Fruit fly (Drosophila melanogaster): ENCODE measurements around the gene Sdr.

Sdr gene

dm6 chr3R:14903837-14904431 is 14.5 kb upstream of the Sdr start, which contains the start of gene VhaPPA1-1 (continued):
- peak; percentile 8 for TF ChIP-seq CG1792 (GFP tag; optimal IDR thresholded peaks at IDR 0.05)
- peak; percentile 32 for TF ChIP-seq CG9727 (GFP tag; optimal IDR thresholded peaks at IDR 0.05)
- peak; percentile 35 for TF ChIP-seq CG13775 (GFP tag; optimal IDR thresholded peaks at IDR 0.05)
- no peak for TF ChIP-seq Gug (GFP tag; IDR thresholded peaks at IDR 0.05)
- no peak for TF ChIP-seq Nf-YB (GFP tag; optimal IDR thresholded peaks at IDR 0.05)
- TF ChIP-seq pb (GFP tag; optimal IDR thresholded peaks at IDR 0.05) = no peak
- TF ChIP-seq Aef1 (GFP tag; IDR thresholded peaks at IDR 0.05) = no peak
- TF ChIP-seq CG11456 (GFP tag; IDR thresholded peaks at IDR 0.05) = no peak
- TF ChIP-seq CG7963 (GFP tag; IDR thresholded peaks at IDR 0.05; ENCODE audit: partially characterized antibody) = no peak
- TF ChIP-seq bowl (GFP tag; IDR thresholded peaks at IDR 0.05) = no peak
- TF ChIP-seq CG4360 (GFP tag; IDR thresholded peaks at IDR 0.05) = no peak
- peak; percentile 74 for TF ChIP-seq Dref (GFP tag; IDR thresholded peaks at IDR 0.05)
- no peak for TF ChIP-seq CG7372 (GFP tag; IDR thresholded peaks at IDR 0.05)
- TF ChIP-seq CHES-1-like (GFP tag; optimal IDR thresholded peaks at IDR 0.05) = no peak
- TF ChIP-seq CG14667 (GFP tag; IDR thresholded peaks at IDR 0.05) = no peak
- no peak for TF ChIP-seq CG6254 (GFP tag; optimal IDR thresholded peaks at IDR 0.05)
- TF ChIP-seq Drgx (GFP tag; IDR thresholded peaks at IDR 0.05) = no peak
- TF ChIP-seq tx (GFP tag; optimal IDR thresholded peaks at IDR 0.05) = no peak
- TF ChIP-seq Ets97D (GFP tag; optimal IDR thresholded peaks at IDR 0.05) = peak; percentile 84
- no peak for TF ChIP-seq CG6813 (GFP tag; optimal IDR thresholded peaks at IDR 0.05)
- no peak for TF ChIP-seq CG13424 (tag; optimal IDR thresholded peaks at IDR 0.05)
- TF ChIP-seq HLH3B (GFP tag; IDR thresholded peaks at IDR 0.05) = no peak
- TF ChIP-seq CG3995 (GFP tag; optimal IDR thresholded peaks at IDR 0.05) = peak; percentile 68
- no peak for TF ChIP-seq Deaf1 (tag; optimal IDR thresholded peaks at IDR 0.05)
- peak; percentile 72 for TF ChIP-seq Usf (GFP tag; optimal IDR thresholded peaks at IDR 0.05)
- no peak for TF ChIP-seq CG2129 (GFP tag; IDR thresholded peaks at IDR 0.05; ENCODE audit: partially characterized antibody)
- TF ChIP-seq CG10431 (GFP tag; optimal IDR thresholded peaks at IDR 0.05) = no peak
- no peak for TF ChIP-seq ato (GFP tag; IDR thresholded peaks at IDR 0.05; ENCODE audit: partially characterized antibody)
- peak; percentile 36 for TF ChIP-seq CG13287 (GFP tag; IDR thresholded peaks at IDR 0.05; ENCODE audit: partially characterized antibody)
- TF ChIP-seq CG15011 (GFP tag; optimal IDR thresholded peaks at IDR 0.05) = no peak
- TF ChIP-seq zf30C (GFP tag; optimal IDR thresholded peaks at IDR 0.05) = no peak
- TF ChIP-seq ewg (GFP tag; optimal IDR thresholded peaks at IDR 0.05) = no peak
- TF ChIP-seq Hr3 (GFP tag; optimal IDR thresholded peaks at IDR 0.05) = no peak
- peak; percentile 68 for TF ChIP-seq phol (tag; optimal IDR thresholded peaks at IDR 0.05)
- TF ChIP-seq CG13894 (tag; optimal IDR thresholded peaks at IDR 0.05) = no peak
- TF ChIP-seq CG9437 (GFP tag; optimal IDR thresholded peaks at IDR 0.05) = no peak
- TF ChIP-seq CG1832 (GFP tag; optimal IDR thresholded peaks at IDR 0.05) = no peak
- no peak for TF ChIP-seq hb (GFP tag; IDR thresholded peaks at IDR 0.05; ENCODE audit: partially characterized antibody)
- TF ChIP-seq nerfin-1 (tag; optimal IDR thresholded peaks at IDR 0.05) = no peak
- no peak for TF ChIP-seq Oli (tag; optimal IDR thresholded peaks at IDR 0.05)
- peak; percentile 69 for TF ChIP-seq sug (tag; optimal IDR thresholded peaks at IDR 0.05)
- no peak for TF ChIP-seq Eip74EF (GFP tag; optimal IDR thresholded peaks at IDR 0.05)
- no peak for TF ChIP-seq CG1233 (GFP tag; optimal IDR thresholded peaks at IDR 0.05)
- no peak for TF ChIP-seq aop (GFP tag; IDR thresholded peaks at IDR 0.05)
- TF ChIP-seq CG8478 (optimal IDR thresholded peaks at IDR 0.05) = peak; percentile 57
- TF ChIP-seq B-H2 (GFP tag; optimal IDR thresholded peaks at IDR 0.05) = no peak
- TF ChIP-seq Ada2b (GFP tag; IDR thresholded peaks at IDR 0.05) = 0 out of 2 replicates have a peak, but pooled peaks have one; percentile 14
- TF ChIP-seq mirr (GFP tag; optimal IDR thresholded peaks at IDR 0.05) = no peak
- no peak for TF ChIP-seq PHDP (tag; optimal IDR thresholded peaks at IDR 0.05)
- no peak for TF ChIP-seq CG4424 (GFP tag; optimal IDR thresholded peaks at IDR 0.05)

All from whole organism, embryonic.